Fruit fly (Drosophila melanogaster) whole organism, prepupa: ENCODE results near the gene Oct-TyrR.

ENCODE experiments used
- CG10631 ChIP-seq: fragments of 200-800 bp; sonication (Bioruptor generic); optimal IDR thresholded peaks from 2 replicates; lab custom pipeline; 2016; ENCODE audit warnings: missing biosample characterization, missing genetic modification characterization
- CG10669 ChIP-seq: fragments of 200-800 bp; sonication (Bioruptor generic); optimal IDR thresholded peaks from 3 replicates; lab custom pipeline; 2018; ENCODE audit warnings: missing biosample characterization, mild to moderate bottlenecking, missing genetic modification characterization, moderate library complexity
- CG11294 ChIP-seq: fragments of 200-800 bp; sonication (Bioruptor generic); IDR thresholded peaks from 2 replicates; pipeline ENCODE4 v1.3.6; 2022; ENCODE audit warnings: missing biosample characterization, missing genetic modification characterization
- CG11762 ChIP-seq: fragments of 200-800 bp; sonication (Bioruptor generic); optimal IDR thresholded peaks from 3 replicates; lab custom pipeline; 2016; ENCODE audit warnings: missing biosample characterization, missing genetic modification characterization; ENCODE audit not compliant: insufficient read depth
- CG11902 ChIP-seq: fragments of 200-800 bp; sonication (Bioruptor generic); optimal IDR thresholded peaks from 3 replicates; lab custom pipeline; 2016; ENCODE audit warnings: missing biosample characterization, missing genetic modification characterization
- CG16779 ChIP-seq: fragments of 200-800 bp; sonication (Bioruptor generic); optimal IDR thresholded peaks from 3 replicates; lab custom pipeline; 2017; ENCODE audit warnings: missing biosample characterization, mild to moderate bottlenecking, missing genetic modification characterization
- CG31627 ChIP-seq: fragments of 200-800 bp; sonication (Bioruptor generic); optimal IDR thresholded peaks from 3 replicates; lab custom pipeline; 2016; ENCODE audit warnings: missing biosample characterization, missing genetic modification characterization
- CG34406 ChIP-seq: fragments of 200-800 bp; sonication (Bioruptor generic); optimal IDR thresholded peaks from 3 replicates; lab custom pipeline; 2016; ENCODE audit warnings: missing biosample characterization, missing genetic modification characterization
- CG3919 ChIP-seq: fragments of 200-800 bp; sonication (Bioruptor generic); optimal IDR thresholded peaks from 3 replicates; lab custom pipeline; 2016; ENCODE audit warnings: missing biosample characterization, missing genetic modification characterization
- CG4318 ChIP-seq: fragments of 200-800 bp; sonication (Bioruptor generic); optimal IDR thresholded peaks from 3 replicates; lab custom pipeline; 2017; ENCODE audit warnings: missing biosample characterization, mild to moderate bottlenecking, missing genetic modification characterization
- CG6276 ChIP-seq: fragments of 200-800 bp; sonication (Bioruptor generic); optimal IDR thresholded peaks from 2 replicates; lab custom pipeline; 2017; ENCODE audit warnings: missing biosample characterization, mild to moderate bottlenecking, missing genetic modification characterization
- CG6808 ChIP-seq: fragments of 200-800 bp; sonication (Bioruptor generic); optimal IDR thresholded peaks from 3 replicates; lab custom pipeline; 2017; ENCODE audit warnings: missing biosample characterization, missing genetic modification characterization, mild to moderate bottlenecking, moderate library complexity, missing genetic modification reagents
- CG7368 ChIP-seq: fragments of 200-800 bp; sonication (Bioruptor generic); optimal IDR thresholded peaks from 3 replicates; lab custom pipeline; 2016; ENCODE audit warnings: missing biosample characterization, missing genetic modification characterization
- CG8119 ChIP-seq: fragments of 200-800 bp; sonication (Bioruptor generic); IDR thresholded peaks from 3 replicates; pipeline ENCODE4 v1.3.6; 2022; ENCODE audit warnings: missing biosample characterization, missing genetic modification characterization
- CG9139 ChIP-seq: fragments of 200-800 bp; sonication (Bioruptor generic); optimal IDR thresholded peaks from 3 replicates; lab custom pipeline; 2017; ENCODE audit warnings: missing biosample characterization, mild to moderate bottlenecking, missing genetic modification characterization
- Eip75B ChIP-seq: fragments of 200-800 bp; sonication (Bioruptor generic); optimal IDR thresholded peaks from 3 replicates; lab custom pipeline; 2016; ENCODE audit warnings: missing biosample characterization, missing genetic modification characterization
- Eip93F ChIP-seq: fragments of 200-800 bp; sonication (Bioruptor generic); optimal IDR thresholded peaks from 2 replicates; lab custom pipeline; 2016; ENCODE audit warnings: missing biosample characterization, mild to moderate bottlenecking, missing genetic modification characterization
- Ets21C ChIP-seq: fragments of 200-800 bp; sonication (Bioruptor generic); optimal IDR thresholded peaks from 3 replicates; lab custom pipeline; 2016; ENCODE audit warnings: missing biosample characterization, missing genetic modification characterization
- Ets96B ChIP-seq: fragments of 200-800 bp; optimal IDR thresholded peaks from 2 replicates; lab custom pipeline; 2019; ENCODE audit warnings: missing biosample characterization, mild to moderate bottlenecking, missing genetic modification characterization, moderate library complexity
- Gug ChIP-seq: fragments of 200-800 bp; sonication (Bioruptor generic); IDR thresholded peaks from 2 replicates; pipeline ENCODE4 v1.3.6; 2022; ENCODE audit warnings: missing biosample characterization, missing genetic modification characterization
- Hr38 ChIP-seq: sonication (Bioruptor generic); optimal IDR thresholded peaks from 2 replicates; lab custom pipeline; 2016; ENCODE audit warnings: missing biosample characterization, missing genetic modification characterization
- Hr39 ChIP-seq: fragments of 200-800 bp; sonication (Bioruptor generic); optimal IDR thresholded peaks from 2 replicates; lab custom pipeline; 2016; ENCODE audit warnings: missing biosample characterization, missing genetic modification characterization
- Lpt ChIP-seq: fragments of 200-800 bp; sonication (Bioruptor generic); optimal IDR thresholded peaks from 3 replicates; lab custom pipeline; 2016; ENCODE audit warnings: missing biosample characterization, missing genetic modification characterization
- Met ChIP-seq: fragments of 200-800 bp; sonication (Bioruptor generic); optimal IDR thresholded peaks from 3 replicates; lab custom pipeline; 2016; ENCODE audit warnings: missing biosample characterization, missing genetic modification characterization
- OdsH ChIP-seq: fragments of 200-800 bp; sonication (Bioruptor generic); optimal IDR thresholded peaks from 3 replicates; lab custom pipeline; 2016; ENCODE audit warnings: missing biosample characterization, missing genetic modification characterization
- Smox ChIP-seq: fragments of 200-800 bp; sonication (Bioruptor generic); optimal IDR thresholded peaks from 3 replicates; lab custom pipeline; 2016; ENCODE audit warnings: missing biosample characterization, missing genetic modification characterization
- Sox102F ChIP-seq: fragments of 200-800 bp; sonication (Bioruptor generic); optimal IDR thresholded peaks from 2 replicates; lab custom pipeline; 2016; ENCODE audit warnings: missing biosample characterization, mild to moderate bottlenecking, missing genetic modification characterization
- Sox14 ChIP-seq: fragments of 200-800 bp; sonication (Bioruptor generic); optimal IDR thresholded peaks from 3 replicates; lab custom pipeline; 2016; ENCODE audit warnings: missing biosample characterization, missing genetic modification characterization
- achi ChIP-seq: fragments of 200-800 bp; sonication (Bioruptor generic); optimal IDR thresholded peaks from 3 replicates; lab custom pipeline; 2016; ENCODE audit warnings: missing biosample characterization, missing genetic modification characterization
- dsx ChIP-seq: fragments of 200-800 bp; optimal IDR thresholded peaks from 3 replicates; lab custom pipeline; 2019; ENCODE audit warnings: missing biosample characterization, mild to moderate bottlenecking, missing genetic modification characterization, moderate library complexity; ENCODE audit not compliant: poor library complexity, severe bottlenecking
- eg ChIP-seq: fragments of 200-800 bp; sonication (Bioruptor generic); IDR thresholded peaks from 3 replicates; pipeline ENCODE4 v1.3.6; 2022; ENCODE audit warnings: missing biosample characterization, missing genetic modification characterization
- esn ChIP-seq: fragments of 200-800 bp; sonication (Bioruptor generic); optimal IDR thresholded peaks from 2 replicates; lab custom pipeline; 2016; ENCODE audit warnings: missing biosample characterization, mild to moderate bottlenecking, missing genetic modification characterization, moderate library complexity
- fd59A ChIP-seq: fragments of 200-800 bp; sonication (Bioruptor generic); optimal IDR thresholded peaks from 2 replicates; lab custom pipeline; 2017; ENCODE audit warnings: missing biosample characterization, mild to moderate bottlenecking, missing genetic modification characterization, missing genetic modification reagents
- fd85E ChIP-seq: fragments of 200-800 bp; sonication (Bioruptor generic); optimal IDR thresholded peaks from 3 replicates; lab custom pipeline; 2016; ENCODE audit warnings: missing biosample characterization, missing genetic modification characterization
- fkh ChIP-seq: fragments of 200-800 bp; sonication (Bioruptor generic); optimal IDR thresholded peaks from 3 replicates; lab custom pipeline; 2017; ENCODE audit warnings: missing biosample characterization, mild to moderate bottlenecking, missing genetic modification characterization, moderate library complexity
- net ChIP-seq: fragments of 200-800 bp; sonication (Bioruptor generic); optimal IDR thresholded peaks from 3 replicates; lab custom pipeline; 2016; ENCODE audit warnings: missing biosample characterization, missing genetic modification characterization
- pdm3 ChIP-seq: fragments of 200-800 bp; sonication (Bioruptor generic); optimal IDR thresholded peaks from 3 replicates; lab custom pipeline; 2016; ENCODE audit warnings: missing biosample characterization, missing genetic modification characterization
- salr ChIP-seq, 2 experiments: fragments of 200-800 bp; sonication (Bioruptor generic); optimal IDR thresholded peaks; 3 replicates each; lab custom pipeline; 2016 to 2018; ENCODE audit warnings: missing biosample characterization in 2 of 2, missing genetic modification characterization in 2 of 2, mild to moderate bottlenecking in 1 of 2
- ss ChIP-seq, 2 experiments: fragments of 200-800 bp; sonication (Bioruptor generic); optimal IDR thresholded peaks; 2 replicates in 1 of 2; 3 replicates in 1 of 2; lab custom pipeline; 2017 to 2018; ENCODE audit warnings: mild to moderate bottlenecking in 2 of 2, missing biosample characterization in 2 of 2, missing genetic modification characterization in 2 of 2, moderate library complexity in 1 of 2
- vri ChIP-seq: fragments of 200-800 bp; sonication (Bioruptor generic); optimal IDR thresholded peaks from 3 replicates; lab custom pipeline; 2016; ENCODE audit warnings: missing biosample characterization, mild to moderate bottlenecking, missing genetic modification characterization

Oct-TyrR gene

DNA sequence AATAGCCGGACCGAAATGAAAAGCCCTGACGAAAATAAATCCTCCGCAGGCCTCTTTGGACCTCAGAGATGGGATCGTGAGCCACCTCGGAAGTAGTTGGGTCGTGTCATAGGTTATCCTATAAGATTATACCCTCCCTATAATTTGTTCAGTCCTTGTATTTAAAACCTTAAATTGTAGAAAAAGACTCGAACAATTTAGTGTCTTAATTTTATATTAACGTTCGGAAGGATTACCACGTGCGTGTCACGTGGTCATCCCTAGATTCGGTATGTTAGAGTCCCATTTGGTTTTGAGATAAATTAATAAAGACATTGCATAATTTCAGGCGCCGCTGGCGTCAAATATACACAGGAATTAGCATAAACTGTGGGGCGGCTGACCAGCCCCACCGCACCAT, 43.3 kb downstream of the Oct-TyrR start (continued):
- peak; percentile 38 for TF ChIP-seq Lpt (GFP tag; lab: Kevin White, UChicago)
- TF ChIP-seq CG11294 (GFP tag; lab: Robert Waterston, UW) = peak; percentile 18; the same call in 1 of the 2 replicates
- peak; percentile 54 for TF ChIP-seq CG10669 (GFP tag; lab: Kevin White, UChicago)
- TF ChIP-seq achi = peak; percentile 69
- TF ChIP-seq CG11902 (GFP tag; lab: Kevin White, UChicago) = peak; percentile 44
- TF ChIP-seq ss (GFP tag; optimal IDR thresholded peaks at IDR 0.05; lab: Kevin White, UChicago) = peak; percentile 35 to 57
- no peak for TF ChIP-seq Hr38 (GFP tag; lab: Kevin White, UChicago)
- peak; percentile 42 for TF ChIP-seq CG4318 (GFP tag; lab: Kevin White, UChicago)
- no peak for TF ChIP-seq fd85E
- no peak for TF ChIP-seq Eip93F (GFP tag; lab: Kevin White, UChicago)
- peak; percentile 76 for TF ChIP-seq Met (GFP tag; lab: Kevin White, UChicago)
- no peak for TF ChIP-seq CG9139 (GFP tag; lab: Kevin White, UChicago)
- peak; percentile 60; the same call in 2 of the 3 replicates for TF ChIP-seq CG8119 (GFP tag; lab: Robert Waterston, UW)
- TF ChIP-seq esn = peak; percentile 85
- peak; percentile 66 for TF ChIP-seq CG34406
- TF ChIP-seq CG6808 (GFP tag; lab: Kevin White, UChicago) = peak; percentile 50
- peak; percentile 72 for TF ChIP-seq pdm3 (GFP tag; lab: Kevin White, UChicago)
- TF ChIP-seq, all 60 proteins: peak for 51

DNA sequence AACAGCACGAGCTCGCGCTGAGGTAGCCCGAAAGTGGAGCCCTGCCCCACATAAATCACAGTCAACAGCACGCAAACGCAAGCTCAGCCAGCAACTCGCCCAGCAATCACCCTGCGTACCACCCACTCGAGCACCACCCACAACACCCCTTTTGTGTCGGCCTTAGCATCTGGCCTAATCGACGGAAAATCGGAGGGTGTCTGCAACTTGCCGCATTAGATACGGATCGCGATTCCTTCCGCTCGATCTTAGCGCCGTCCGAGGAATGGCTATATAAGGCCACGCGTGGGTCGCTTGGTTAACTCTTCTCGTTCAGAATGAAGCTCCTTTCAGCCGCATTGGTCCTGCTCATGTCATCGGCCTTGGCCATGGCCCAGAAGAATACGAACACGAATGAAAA, 45.2 kb downstream of the Oct-TyrR start, which contains the start of gene Sfp79B:
Gene Sfp79B (plus strand): TSS at position 301 of the 400 bp plus-strand sequence.
- no peak for TF ChIP-seq Eip75B (GFP tag; lab: Kevin White, UChicago)
- no peak for TF ChIP-seq dsx (GFP tag; lab: Kevin White, UChicago)
- no peak for TF ChIP-seq CG31627 (GFP tag; lab: Kevin White, UChicago)
- TF ChIP-seq Gug (GFP tag; lab: Robert Waterston, UW) = no peak
- no peak for TF ChIP-seq CG3919 (GFP tag; lab: Kevin White, UChicago)
- TF ChIP-seq fkh (GFP tag; lab: Kevin White, UChicago) = no peak
- TF ChIP-seq Hr38 (GFP tag; lab: Kevin White, UChicago) = no peak
- TF ChIP-seq vri (GFP tag; lab: Kevin White, UChicago) = no peak
- no peak for TF ChIP-seq Ets96B (tag; lab: Kevin White, UChicago)
- TF ChIP-seq CG8119 (GFP tag; lab: Robert Waterston, UW) = no peak
- no peak for TF ChIP-seq achi
- TF ChIP-seq CG11762 = no peak
- TF ChIP-seq fd59A (GFP tag; lab: Kevin White, UChicago) = no peak
- TF ChIP-seq OdsH = no peak

DNA sequence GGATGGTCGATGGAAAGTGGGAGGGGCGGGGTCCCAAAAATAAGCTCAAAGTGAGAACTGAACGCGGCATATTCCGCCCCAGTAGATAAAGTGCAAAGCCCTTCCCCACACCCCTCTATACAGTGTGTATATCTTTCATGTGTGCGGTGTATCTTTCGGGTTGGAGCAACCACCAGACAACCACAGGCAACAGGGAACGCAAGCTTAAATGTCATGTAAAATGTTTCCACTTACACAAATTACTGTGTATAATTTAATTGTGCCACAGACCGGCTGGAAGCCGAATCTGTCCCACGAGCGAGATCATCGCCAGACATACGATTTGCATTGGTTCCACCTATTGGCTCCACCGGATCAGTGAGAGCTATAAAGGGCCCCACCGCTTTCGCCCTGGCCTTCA, 47.6 kb downstream of the Oct-TyrR start, which contains the start of gene msopa:
Gene msopa (plus strand): TSS at position 301 of the 400 bp plus-strand sequence.
- TF ChIP-seq CG4318 (GFP tag; lab: Kevin White, UChicago) (no peak), salr (GFP tag; optimal IDR thresholded peaks at IDR 0.05; lab: Kevin White, UChicago) (no peak), eg (GFP tag; lab: Robert Waterston, UW) (no peak), vri (GFP tag; lab: Kevin White, UChicago) (no peak), Sox102F (GFP tag; lab: Kevin White, UChicago) (no peak), CG10631 (no peak), Ets96B (tag; lab: Kevin White, UChicago) (no peak), CG3919 (GFP tag; lab: Kevin White, UChicago) (no peak), pdm3 (GFP tag; lab: Kevin White, UChicago) (no peak), CG6276 (no peak)

DNA sequence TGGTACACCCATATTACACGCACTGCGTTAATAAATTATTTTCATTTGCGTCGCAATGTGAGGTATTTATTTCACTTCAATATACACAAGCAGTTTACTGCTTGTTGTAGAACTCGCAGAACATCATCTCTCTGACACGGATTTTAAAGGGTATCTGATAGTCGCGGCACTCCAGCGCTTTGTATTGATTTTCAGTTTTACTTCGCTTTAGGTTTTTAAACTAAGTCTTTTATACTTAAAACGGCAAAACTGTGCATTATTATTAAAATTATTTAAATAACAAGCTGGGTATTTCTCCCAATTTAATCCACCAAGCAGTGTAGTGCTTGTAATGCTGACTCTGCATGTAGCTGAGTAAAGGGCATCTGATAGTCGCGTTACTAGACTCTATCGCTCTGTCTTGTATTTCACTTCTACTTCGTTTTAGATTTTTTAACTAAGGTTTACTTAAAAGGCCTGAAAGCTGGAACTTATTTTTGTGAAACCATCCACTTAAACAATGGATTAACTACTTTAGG, 48.4 kb downstream of the Oct-TyrR start:
- TF ChIP-seq CG16779 (tag; lab: Kevin White, UChicago) (no peak), fkh (GFP tag; lab: Kevin White, UChicago) (no peak), Smox (GFP tag; lab: Kevin White, UChicago) (no peak), Sox14 (GFP tag; lab: Kevin White, UChicago) (no peak), CG7368 (GFP tag; lab: Kevin White, UChicago) (no peak), eg (GFP tag; lab: Robert Waterston, UW) (no peak), Ets21C (GFP tag; lab: Kevin White, UChicago) (no peak), OdsH (no peak), Hr39 (GFP tag; lab: Kevin White, UChicago) (no peak), Ets96B (tag; lab: Kevin White, UChicago) (no peak), CG11762 (no peak), CG4318 (GFP tag; lab: Kevin White, UChicago) (no peak), net (GFP tag; lab: Kevin White, UChicago) (no peak), salr (GFP tag; optimal IDR thresholded peaks at IDR 0.05; lab: Kevin White, UChicago) (no peak)
